Fruit fly (Drosophila melanogaster) whole organism, prepupa: Measurements from ENCODE around the gene Agpat3.
A peak's percentile ranks its signal among the peaks of the same experiment; 100 is the strongest.

Experiments used
- CG31627 ChIP-seq: fragments of 200-800 bp; sonication (Bioruptor generic); optimal IDR thresholded peaks from 3 replicates; lab custom pipeline; 2016; ENCODE audit warnings: missing biosample characterization, missing genetic modification characterization
- CG6276 ChIP-seq: fragments of 200-800 bp; sonication (Bioruptor generic); optimal IDR thresholded peaks from 2 replicates; lab custom pipeline; 2017; ENCODE audit warnings: missing biosample characterization, mild to moderate bottlenecking, missing genetic modification characterization
- CG9139 ChIP-seq: fragments of 200-800 bp; sonication (Bioruptor generic); optimal IDR thresholded peaks from 3 replicates; lab custom pipeline; 2017; ENCODE audit warnings: missing biosample characterization, mild to moderate bottlenecking, missing genetic modification characterization
- Lpt ChIP-seq: fragments of 200-800 bp; sonication (Bioruptor generic); optimal IDR thresholded peaks from 3 replicates; lab custom pipeline; 2016; ENCODE audit warnings: missing biosample characterization, missing genetic modification characterization
- Smox ChIP-seq: fragments of 200-800 bp; sonication (Bioruptor generic); optimal IDR thresholded peaks from 3 replicates; lab custom pipeline; 2016; ENCODE audit warnings: missing biosample characterization, missing genetic modification characterization
- Sox102F ChIP-seq: fragments of 200-800 bp; sonication (Bioruptor generic); optimal IDR thresholded peaks from 2 replicates; lab custom pipeline; 2016; ENCODE audit warnings: missing biosample characterization, mild to moderate bottlenecking, missing genetic modification characterization
- Sox15 ChIP-seq: fragments of 200-800 bp; sonication (Bioruptor generic); optimal IDR thresholded peaks from 3 replicates; lab custom pipeline; 2016; ENCODE audit warnings: missing biosample characterization, missing genetic modification characterization
- salr ChIP-seq, 2 experiments: fragments of 200-800 bp; sonication (Bioruptor generic); optimal IDR thresholded peaks; 3 replicates each; lab custom pipeline; 2016 to 2018; ENCODE audit warnings: missing biosample characterization in 2 of 2, missing genetic modification characterization in 2 of 2, mild to moderate bottlenecking in 1 of 2
- spab ChIP-seq: fragments of 200-800 bp; sonication (Bioruptor generic); optimal IDR thresholded peaks from 2 replicates; lab custom pipeline; 2017; ENCODE audit warnings: missing biosample characterization, mild to moderate bottlenecking, missing genetic modification characterization, missing genetic modification reagents

DNA sequence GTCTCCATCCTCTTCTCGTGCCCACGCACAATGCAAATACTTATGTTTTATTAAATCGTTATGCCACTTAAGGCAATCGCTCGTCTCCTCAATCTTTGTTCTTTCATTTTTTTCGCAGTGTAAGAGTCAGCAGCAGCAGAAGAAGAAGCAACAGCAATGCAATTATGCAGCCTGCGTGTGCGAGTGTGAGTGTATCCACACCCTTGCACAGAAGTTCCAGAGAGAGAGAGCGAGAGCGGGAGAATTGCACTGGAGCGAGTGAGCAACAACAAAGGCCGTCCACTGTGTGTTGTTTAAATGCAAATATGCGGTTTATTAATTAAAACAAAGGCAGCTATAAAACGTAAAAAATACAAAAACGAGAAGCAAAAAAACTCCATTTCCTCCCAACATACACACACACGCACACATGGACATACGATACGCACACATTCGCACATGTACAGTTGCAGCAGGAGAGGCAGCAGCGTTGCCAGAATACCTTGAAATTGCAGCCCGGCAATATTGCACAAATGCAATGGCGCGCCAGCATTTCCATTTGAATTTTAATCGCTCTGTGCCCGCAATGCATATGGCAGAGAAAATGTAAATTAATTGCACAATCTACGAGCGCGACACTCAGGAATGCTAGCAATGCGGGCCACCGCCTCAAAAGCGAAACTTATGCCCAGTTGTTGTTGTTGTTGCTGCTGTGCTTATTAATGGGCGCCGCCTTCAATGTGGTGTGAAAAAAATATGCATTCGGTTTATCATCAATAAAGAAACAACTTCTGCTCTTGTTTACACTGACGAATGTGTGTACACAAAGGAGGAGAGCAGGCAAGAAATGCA lies 23.1 kb upstream of the Agpat3 start:
- TF ChIP-seq Smox (peak; percentile 57), CG6276 (GFP tag; lab: Kevin White, UChicago) (peak; percentile 58), Sox102F (peak; percentile 78), CG9139 (GFP tag; lab: Kevin White, UChicago) (peak; percentile 57), Sox15 (GFP tag; lab: Kevin White, UChicago) (peak; percentile 24), Lpt (peak; percentile 72), spab (peak; percentile 30), CG31627 (GFP tag; lab: Kevin White, UChicago) (peak; percentile 55), salr (GFP tag; optimal IDR thresholded peaks at IDR 0.05; lab: Kevin White, UChicago) (peak; percentile 56 to 66)
